Worm (Caenorhabditis elegans): ENCODE data around the gene F40G9.8.

ce11 chrIII:194160-194559, 29.5 kb upstream of the F40G9.8 start, which contains the start of gene F40G9.17:
- TF ChIP-seq sea-2 (GFP tag; optimal IDR thresholded peaks at IDR 0.05) (no peak), nhr-43 (tag; optimal IDR thresholded peaks at IDR 0.05; ENCODE audit: poor library complexity, severe bottlenecking) (no peak), unc-62 (GFP tag; optimal IDR thresholded peaks at IDR 0.05) (no peak), nfya-1 (tag; optimal IDR thresholded peaks at IDR 0.05; ENCODE audit: insufficient read depth) (no peak), ama-1 (optimal IDR thresholded peaks at IDR 0.05) (no peak), elt-2 (tag; optimal IDR thresholded peaks at IDR 0.05) (no peak), nhr-77 (tag; optimal IDR thresholded peaks at IDR 0.05) (no peak), nhr-28 (tag; optimal IDR thresholded peaks at IDR 0.05) (no peak), zag-1 (tag; optimal IDR thresholded peaks at IDR 0.05) (no peak), jun-1 (tag; optimal IDR thresholded peaks at IDR 0.05) (no peak)

Data from whole organism, L3 larva.